Worm (Caenorhabditis elegans) whole organism, late embryonic: ENCODE measurements around the gene ncs-7.

Source experiments
- C08G9.2 ChIP-seq: sonication (generic microtip); optimal IDR thresholded peaks from 2 replicates; lab custom pipeline; 2016; ENCODE audit warnings: mild to moderate bottlenecking, missing genetic modification characterization, moderate library complexity, missing compliant biosample characterization
- C38D4.7 ChIP-seq: fragments of 200-800 bp; sonication (Bioruptor generic); optimal IDR thresholded peaks from 2 replicates; lab custom pipeline; 2018; ENCODE audit warnings: mild to moderate bottlenecking, missing genetic modification characterization, moderate library complexity, missing compliant biosample characterization
- K02D7.2 ChIP-seq: sonication (generic microtip); optimal IDR thresholded peaks from 2 replicates; lab custom pipeline; 2017; ENCODE audit warnings: mild to moderate bottlenecking, missing genetic modification characterization, missing compliant biosample characterization
- ceh-18 ChIP-seq: sonication (generic microtip); optimal IDR thresholded peaks from 2 replicates; lab custom pipeline; 2016; ENCODE audit warnings: missing genetic modification characterization, missing compliant biosample characterization
- ceh-2 ChIP-seq: sonication (generic microtip); optimal IDR thresholded peaks from 2 replicates; lab custom pipeline; 2016; ENCODE audit warnings: missing genotype, missing genetic modification characterization, missing compliant biosample characterization
- ceh-31 ChIP-seq: sonication (generic microtip); optimal IDR thresholded peaks from 2 replicates; lab custom pipeline; 2016; ENCODE audit warnings: missing genetic modification characterization, missing compliant biosample characterization
- ceh-34 ChIP-seq: sonication (generic microtip); optimal IDR thresholded peaks from 2 replicates; lab custom pipeline; 2016; ENCODE audit warnings: mild to moderate bottlenecking, missing genetic modification characterization, missing compliant biosample characterization
- ceh-6 ChIP-seq: fragments of 200-800 bp; sonication (Bioruptor generic); optimal IDR thresholded peaks from 2 replicates; lab custom pipeline; 2018; ENCODE audit warnings: mild to moderate bottlenecking, missing genetic modification characterization, missing compliant biosample characterization
- ceh-9 ChIP-seq: sonication (generic microtip); optimal IDR thresholded peaks from 2 replicates; lab custom pipeline; 2016; ENCODE audit warnings: mild to moderate bottlenecking, missing genetic modification characterization, inconsistent platforms, missing compliant biosample characterization
- dmd-4 ChIP-seq: sonication (generic microtip); optimal IDR thresholded peaks from 2 replicates; lab custom pipeline; 2016; ENCODE audit warnings: borderline replicate concordance, missing genetic modification characterization, missing compliant biosample characterization
- dve-1 ChIP-seq: sonication (generic microtip); optimal IDR thresholded peaks from 2 replicates; lab custom pipeline; 2017; ENCODE audit warnings: antibody characterized with exemption, mild to moderate bottlenecking, missing genetic modification characterization, missing compliant biosample characterization
- elt-2 ChIP-seq: sonication (generic microtip); optimal IDR thresholded peaks from 2 replicates; lab custom pipeline; 2016; ENCODE audit warnings: missing genetic modification reagents, missing genetic modification characterization, missing compliant biosample characterization
- ets-4 ChIP-seq: sonication (generic microtip); optimal IDR thresholded peaks from 2 replicates; lab custom pipeline; 2016; ENCODE audit warnings: missing genetic modification characterization, missing compliant biosample characterization
- eyg-1 ChIP-seq: sonication (generic microtip); optimal IDR thresholded peaks from 2 replicates; lab custom pipeline; 2016; ENCODE audit warnings: missing genotype, missing genetic modification characterization, missing compliant biosample characterization
- fax-1 ChIP-seq: sonication (generic microtip); optimal IDR thresholded peaks from 2 replicates; lab custom pipeline; 2016; ENCODE audit warnings: missing genotype, missing genetic modification characterization, missing compliant biosample characterization
- fkh-6 ChIP-seq: sonication (generic microtip); optimal IDR thresholded peaks from 2 replicates; lab custom pipeline; 2016; ENCODE audit warnings: missing genetic modification characterization, missing compliant biosample characterization
- gmeb-2 ChIP-seq: sonication (generic microtip); optimal IDR thresholded peaks from 2 replicates; lab custom pipeline; 2016; ENCODE audit warnings: missing genetic modification characterization, inconsistent platforms, missing compliant biosample characterization
- hlh-13 ChIP-seq: fragments of 200-800 bp; sonication (Bioruptor generic); optimal IDR thresholded peaks from 2 replicates; lab custom pipeline; 2018; ENCODE audit warnings: mild to moderate bottlenecking, missing genetic modification characterization, missing compliant biosample characterization
- hlh-15 ChIP-seq: sonication (generic microtip); optimal IDR thresholded peaks from 2 replicates; lab custom pipeline; 2016; ENCODE audit warnings: missing genetic modification characterization, missing compliant biosample characterization
- lim-6 ChIP-seq: sonication (generic microtip); optimal IDR thresholded peaks from 2 replicates; lab custom pipeline; 2016; ENCODE audit warnings: missing genetic modification characterization, missing compliant biosample characterization
- lin-11 ChIP-seq: fragments of 200-800 bp; sonication (Bioruptor generic); optimal IDR thresholded peaks from 2 replicates; lab custom pipeline; 2018; ENCODE audit warnings: mild to moderate bottlenecking, missing genetic modification characterization, missing compliant biosample characterization
- nhr-11 ChIP-seq: fragments of 150-350 bp; optimal IDR thresholded peaks from 2 replicates; lab custom pipeline; 2014; ENCODE audit warnings: missing biosample characterization, missing genetic modification characterization
- odd-2 ChIP-seq: sonication (generic microtip); optimal IDR thresholded peaks from 2 replicates; lab custom pipeline; 2017; ENCODE audit warnings: antibody characterized with exemption, mild to moderate bottlenecking, missing genetic modification characterization, missing compliant biosample characterization
- pax-1 ChIP-seq: fragments of 150-350 bp; optimal IDR thresholded peaks from 2 replicates; lab custom pipeline; 2014; ENCODE audit warnings: missing biosample characterization, missing genetic modification characterization
- pha-2 ChIP-seq: sonication (generic microtip); optimal IDR thresholded peaks from 2 replicates; lab custom pipeline; 2017; ENCODE audit warnings: mild to moderate bottlenecking, missing genetic modification characterization, missing compliant biosample characterization
- rnt-1 ChIP-seq: sonication (generic microtip); optimal IDR thresholded peaks from 2 replicates; lab custom pipeline; 2016; ENCODE audit warnings: missing genetic modification characterization, missing compliant biosample characterization
- sdc-2 ChIP-seq: sonication (generic microtip); optimal IDR thresholded peaks from 2 replicates; lab custom pipeline; 2016; ENCODE audit warnings: missing genotype, missing genetic modification characterization, missing compliant biosample characterization
- sox-2 ChIP-seq: fragments of 200-800 bp; sonication (Bioruptor generic); IDR thresholded peaks from 2 replicates; pipeline ENCODE4 v1.3.6; 2022; ENCODE audit warnings: missing genetic modification reagents, missing genetic modification characterization, missing compliant biosample characterization
- syd-9 ChIP-seq: sonication (generic microtip); optimal IDR thresholded peaks from 2 replicates; lab custom pipeline; 2016; ENCODE audit warnings: mild to moderate bottlenecking, missing genetic modification characterization, moderate library complexity, missing compliant biosample characterization
- tbx-7 ChIP-seq: sonication (generic microtip); optimal IDR thresholded peaks from 2 replicates; lab custom pipeline; 2016; ENCODE audit warnings: missing genotype, missing genetic modification characterization, missing compliant biosample characterization
- ttx-3 ChIP-seq: sonication (generic microtip); optimal IDR thresholded peaks from 2 replicates; lab custom pipeline; 2016; ENCODE audit warnings: missing genetic modification reagents, missing genetic modification characterization, missing compliant biosample characterization
- unc-42 ChIP-seq: sonication (generic microtip); optimal IDR thresholded peaks from 2 replicates; lab custom pipeline; 2016; ENCODE audit warnings: missing genotype, missing genetic modification characterization, missing compliant biosample characterization
- unc-86 ChIP-seq: sonication (generic microtip); optimal IDR thresholded peaks from 2 replicates; lab custom pipeline; 2016; ENCODE audit warnings: missing genetic modification characterization, missing compliant biosample characterization

ncs-7 gene

ce11 chrX:17611180-17611579 is 3.2 kb upstream of the ncs-7 start:
- TF ChIP-seq lin-11 (peak; percentile 11), K02D7.2 (tag; lab: Kevin White, UChicago) (no peak), sox-2 (GFP tag; lab: Robert Waterston, UW) (peak; percentile 20; the same call in 1 of the 2 replicates), lim-6 (tag; lab: Kevin White, UChicago) (no peak)

ce11 chrX:17613024-17613423 is 1.3 kb upstream of the ncs-7 start:
- TF ChIP-seq sox-2 (GFP tag; lab: Robert Waterston, UW), result no peak
- no peak for TF ChIP-seq pax-1 (tag; lab: Kevin White, UChicago)
- TF ChIP-seq ceh-34 (tag; lab: Kevin White, UChicago), result no peak
- no peak for TF ChIP-seq hlh-13 (GFP tag; lab: Kevin White, UChicago)
- no peak for TF ChIP-seq sdc-2 (tag; lab: Kevin White, UChicago)
- no peak for TF ChIP-seq tbx-7 (tag; lab: Kevin White, UChicago)

- TF ChIP-seq ets-4 (tag; lab: Kevin White, UChicago) (no peak), dve-1 (tag; lab: Kevin White, UChicago) (no peak), fax-1 (tag; lab: Kevin White, UChicago) (no peak)
- TF ChIP-seq, all 69 proteins: peak for 0
Measured at ce11 chrX:17625245-17625644, 10.9 kb downstream of the ncs-7 start.

ce11 chrX:17625729-17626128 is 11.4 kb downstream of the ncs-7 start:
- TF ChIP-seq C08G9.2 (tag; lab: Kevin White, UChicago), result no peak
- no peak for TF ChIP-seq syd-9 (tag; lab: Kevin White, UChicago)
- TF ChIP-seq ets-4 (tag; lab: Kevin White, UChicago), result no peak
- no peak for TF ChIP-seq ceh-9 (tag; lab: Kevin White, UChicago)
- TF ChIP-seq gmeb-2 (tag; lab: Kevin White, UChicago), result no peak
- no peak for TF ChIP-seq rnt-1 (tag; lab: Kevin White, UChicago)
- no peak for TF ChIP-seq ceh-18 (tag; lab: Kevin White, UChicago)
- TF ChIP-seq odd-2 (tag; lab: Kevin White, UChicago), result no peak
- no peak for TF ChIP-seq unc-86 (tag; lab: Kevin White, UChicago)
- no peak for TF ChIP-seq K02D7.2 (tag; lab: Kevin White, UChicago)
- TF ChIP-seq sdc-2 (tag; lab: Kevin White, UChicago), result no peak

ce11 chrX:17626599-17626998 is 12.3 kb downstream of the ncs-7 start:
- TF ChIP-seq nhr-11 (tag; lab: Kevin White, UChicago), result no peak
- TF ChIP-seq elt-2, result no peak
- no peak for TF ChIP-seq C38D4.7
- no peak for TF ChIP-seq hlh-13 (GFP tag; lab: Kevin White, UChicago)
- no peak for TF ChIP-seq fkh-6 (tag; lab: Kevin White, UChicago)
- TF ChIP-seq hlh-15, result no peak
- TF ChIP-seq sdc-2 (tag; lab: Kevin White, UChicago), result no peak
- no peak for TF ChIP-seq eyg-1 (tag; lab: Kevin White, UChicago)
- no peak for TF ChIP-seq pha-2 (tag; lab: Kevin White, UChicago)
- TF ChIP-seq odd-2 (tag; lab: Kevin White, UChicago), result no peak
- TF ChIP-seq dmd-4, result no peak
- TF ChIP-seq ceh-31 (tag; lab: Kevin White, UChicago), result no peak
- no peak for TF ChIP-seq ttx-3 (tag; lab: Kevin White, UChicago)
- TF ChIP-seq ets-4 (tag; lab: Kevin White, UChicago), result no peak

ce11 chrX:17627382-17627781 is 13.0 kb downstream of the ncs-7 start:
- TF ChIP-seq nhr-11 (tag; lab: Kevin White, UChicago), result no peak
- no peak for TF ChIP-seq ceh-2
- TF ChIP-seq ceh-6 (GFP tag; lab: Kevin White, UChicago), result no peak
- TF ChIP-seq unc-42 (tag; lab: Kevin White, UChicago), result peak; percentile 53
- TF ChIP-seq, all 69 proteins: peak for 1
